Worm (Caenorhabditis elegans) whole organism, early embryonic: ENCODE data around the gene fbxa-196.

ENCODE experiments used
- ama-1 ChIP-seq: fragments of 150-350 bp; optimal IDR thresholded peaks from 2 replicates; lab custom pipeline; 2014
- flt-1 ChIP-seq: fragments of 200-800 bp; sonication (Bioruptor generic); IDR thresholded peaks from 2 replicates; pipeline ENCODE4 v1.3.6; 2022; ENCODE audit warnings: missing genetic modification characterization, missing compliant biosample characterization
- hnd-1 ChIP-seq: sonication (generic microtip); optimal IDR thresholded peaks from 2 replicates; lab custom pipeline; 2016; ENCODE audit warnings: missing genetic modification characterization, missing compliant biosample characterization

- TF ChIP-seq ama-1 (lab: Kevin White, UChicago) (no peak), flt-1 (no peak), hnd-1 (tag; lab: Kevin White, UChicago) (no peak)
Observed at ce11 chrV:6426843-6427242, 21.6 kb upstream of the fbxa-196 start, which contains the start of gene atp-4.
